Fruit fly (Drosophila melanogaster) whole organism, embryonic: ENCODE measurements around the gene CG4455.

ENCODE experiments used
- B-H2 ChIP-seq: fragments of 200-800 bp; sonication (Bioruptor generic); optimal IDR thresholded peaks from 2 replicates; lab custom pipeline; 2018; ENCODE audit warnings: missing biosample characterization, mild to moderate bottlenecking, missing genetic modification characterization
- CG10147 ChIP-seq: fragments of 200-800 bp; sonication (Bioruptor generic); optimal IDR thresholded peaks from 2 replicates; lab custom pipeline; 2019; ENCODE audit warnings: missing biosample characterization, mild to moderate bottlenecking, missing genetic modification characterization, moderate library complexity
- CG10274 ChIP-seq: fragments of 200-800 bp; sonication (Bioruptor generic); optimal IDR thresholded peaks from 3 replicates; lab custom pipeline; 2017; ENCODE audit warnings: missing biosample characterization, mild to moderate bottlenecking, missing genetic modification characterization
- CG10431 ChIP-seq: fragments of 200-800 bp; sonication (Bioruptor generic); optimal IDR thresholded peaks from 3 replicates; lab custom pipeline; 2018; ENCODE audit warnings: missing biosample characterization, mild to moderate bottlenecking, missing genetic modification characterization
- CG14860 ChIP-seq: fragments of 200-800 bp; sonication (Bioruptor generic); IDR thresholded peaks from 3 replicates; pipeline ENCODE4 v1.3.6; 2022; ENCODE audit warnings: missing biosample characterization, missing genetic modification characterization; ENCODE audit not compliant: partially characterized antibody
- CG15269 ChIP-seq: fragments of 200-800 bp; sonication (Bioruptor generic); optimal IDR thresholded peaks from 2 replicates; lab custom pipeline; 2018; ENCODE audit warnings: missing biosample characterization, mild to moderate bottlenecking, missing genetic modification characterization, moderate library complexity
- CG1529 ChIP-seq: fragments of 200-800 bp; sonication (Bioruptor generic); optimal IDR thresholded peaks from 3 replicates; lab custom pipeline; 2018; ENCODE audit warnings: missing biosample characterization, missing genetic modification characterization
- CG16779 ChIP-seq: fragments of 200-800 bp; sonication (Bioruptor generic); IDR thresholded peaks from 2 replicates; pipeline ENCODE4 v1.3.6; 2022; ENCODE audit warnings: missing biosample characterization, missing genetic modification characterization
- CG16863 ChIP-seq: fragments of 200-800 bp; sonication (Bioruptor generic); optimal IDR thresholded peaks from 3 replicates; lab custom pipeline; 2016; ENCODE audit warnings: missing biosample characterization, missing genetic modification characterization
- CG2199 ChIP-seq: fragments of 200-800 bp; sonication (Bioruptor generic); IDR thresholded peaks from 3 replicates; pipeline ENCODE4 v1.3.6; 2022; ENCODE audit warnings: missing biosample characterization, missing genetic modification characterization
- CG31441 ChIP-seq: fragments of 200-800 bp; sonication (Bioruptor generic); IDR thresholded peaks from 2 replicates; pipeline ENCODE4 v1.3.6; 2022; ENCODE audit warnings: missing biosample characterization, missing genetic modification characterization
- CG32767 ChIP-seq: fragments of 200-800 bp; sonication (Bioruptor generic); IDR thresholded peaks from 2 replicates; pipeline ENCODE4 v1.3.6; 2022; ENCODE audit warnings: missing biosample characterization, missing genetic modification characterization
- CG3281 ChIP-seq: fragments of 200-800 bp; sonication (Bioruptor generic); optimal IDR thresholded peaks from 3 replicates; lab custom pipeline; 2017; ENCODE audit warnings: missing biosample characterization, mild to moderate bottlenecking, missing genetic modification characterization
- CG4617 ChIP-seq: fragments of 200-800 bp; sonication (Bioruptor generic); optimal IDR thresholded peaks from 3 replicates; lab custom pipeline; 2016; ENCODE audit warnings: missing biosample characterization, missing genetic modification characterization, borderline replicate concordance
- CG4854 ChIP-seq: fragments of 200-800 bp; sonication (Bioruptor generic); optimal IDR thresholded peaks from 2 replicates; lab custom pipeline; 2016; ENCODE audit warnings: missing biosample characterization, missing genetic modification characterization, inconsistent platforms
- CG6791 ChIP-seq: fragments of 200-800 bp; sonication (Bioruptor generic); IDR thresholded peaks from 3 replicates; pipeline ENCODE4 v1.3.6; 2022; ENCODE audit warnings: missing biosample characterization, missing genetic modification characterization; ENCODE audit not compliant: partially characterized antibody
- CG9932 ChIP-seq: fragments of 200-800 bp; sonication (Bioruptor generic); IDR thresholded peaks from 2 replicates; pipeline ENCODE4 v1.3.6; 2022; ENCODE audit warnings: missing biosample characterization, missing genetic modification characterization
- CoRest ChIP-seq: fragments of 200-800 bp; sonication (Bioruptor generic); optimal IDR thresholded peaks from 3 replicates; lab custom pipeline; 2018; ENCODE audit warnings: missing biosample characterization, mild to moderate bottlenecking, missing genetic modification characterization, moderate library complexity
- D ChIP-seq, 2 experiments: fragments of 200-800 bp in 1 of 2; fragments of >200 bp in 1 of 2; sonication (Bioruptor generic) in 1 of 2; optimal IDR thresholded peaks; 2 replicates in 1 of 2; 3 replicates in 1 of 2; lab custom pipeline; 2017; ENCODE audit warnings: mild to moderate bottlenecking in 1 of 2, missing biosample characterization in 1 of 2, missing genetic modification characterization in 1 of 2, missing genetic modification reagents in 1 of 2
- Dek ChIP-seq: fragments of 200-800 bp; sonication (Bioruptor generic); optimal IDR thresholded peaks from 3 replicates; lab custom pipeline; 2019; ENCODE audit warnings: missing biosample characterization, mild to moderate bottlenecking, missing genetic modification characterization, moderate library complexity
- Eip74EF ChIP-seq, 2 experiments: fragments of 200-800 bp in 1 of 2; fragments of >200 bp in 1 of 2; sonication (Bioruptor generic) in 1 of 2; optimal IDR thresholded peaks; 2 replicates each; lab custom pipeline; 2017 to 2019; ENCODE audit warnings: missing biosample characterization in 2 of 2, missing genetic modification characterization in 2 of 2, mild to moderate bottlenecking in 1 of 2, moderate library complexity in 1 of 2
- HmgD ChIP-seq: fragments of 200-800 bp; sonication (Bioruptor generic); optimal IDR thresholded peaks from 3 replicates; lab custom pipeline; 2016; ENCODE audit warnings: missing biosample characterization, missing genetic modification characterization
- Kr ChIP-seq: fragments of 200-800 bp; sonication (Bioruptor generic); optimal IDR thresholded peaks from 2 replicates; lab custom pipeline; 2017; ENCODE audit warnings: missing biosample characterization, mild to moderate bottlenecking, missing genetic modification characterization
- NC2β ChIP-seq: fragments of 200-800 bp; sonication (Bioruptor generic); optimal IDR thresholded peaks from 2 replicates; lab custom pipeline; 2016; ENCODE audit warnings: missing biosample characterization, missing genetic modification characterization
- Nf-YC ChIP-seq: fragments of 200-800 bp; optimal IDR thresholded peaks from 3 replicates; lab custom pipeline; 2019; ENCODE audit warnings: missing biosample characterization, mild to moderate bottlenecking, missing genetic modification characterization, moderate library complexity
- NfI ChIP-seq: fragments of 200-800 bp; sonication (Bioruptor generic); optimal IDR thresholded peaks from 3 replicates; lab custom pipeline; 2018; ENCODE audit warnings: missing biosample characterization, mild to moderate bottlenecking, missing genetic modification characterization, moderate library complexity
- amos ChIP-seq: fragments of 200-800 bp; sonication (Bioruptor generic); IDR thresholded peaks from 2 replicates; pipeline ENCODE4 v1.3.6; 2022; ENCODE audit warnings: missing biosample characterization, missing genetic modification characterization; ENCODE audit not compliant: partially characterized antibody
- ap ChIP-seq: fragments of 200-800 bp; sonication (Bioruptor generic); IDR thresholded peaks from 2 replicates; pipeline ENCODE4 v1.3.6; 2022; ENCODE audit warnings: missing biosample characterization, missing genetic modification characterization
- ara ChIP-seq: fragments of 200-800 bp; sonication (Bioruptor generic); IDR thresholded peaks from 2 replicates; pipeline ENCODE4 v1.3.6; 2022; ENCODE audit warnings: missing biosample characterization, missing genetic modification characterization
- bsh ChIP-seq, 2 experiments: fragments of 200-800 bp; sonication (Bioruptor generic); optimal IDR thresholded peaks; 2 replicates each; lab custom pipeline; 2017 to 2018; ENCODE audit warnings: mild to moderate bottlenecking in 2 of 2, missing biosample characterization in 2 of 2, missing genetic modification characterization in 2 of 2, moderate library complexity in 1 of 2
- chif ChIP-seq, 2 experiments: fragments of 200-800 bp; sonication (Bioruptor generic); optimal IDR thresholded peaks; 3 replicates each; lab custom pipeline; 2016; ENCODE audit warnings: missing biosample characterization in 2 of 2, missing genetic modification characterization in 2 of 2
- cwo ChIP-seq: fragments of 200-800 bp; sonication (Bioruptor generic); optimal IDR thresholded peaks from 3 replicates; lab custom pipeline; 2017; ENCODE audit warnings: missing biosample characterization, missing genetic modification characterization, mild to moderate bottlenecking, moderate library complexity, missing genetic modification reagents
- dysf ChIP-seq: fragments of 200-800 bp; sonication (Bioruptor generic); IDR thresholded peaks from 3 replicates; pipeline ENCODE4 v1.3.6; 2022; ENCODE audit warnings: missing biosample characterization, missing genetic modification characterization
- fd102C ChIP-seq: fragments of 200-800 bp; sonication (Bioruptor generic); optimal IDR thresholded peaks from 2 replicates; lab custom pipeline; 2018; ENCODE audit warnings: missing biosample characterization, mild to moderate bottlenecking, missing genetic modification characterization, moderate library complexity
- gce ChIP-seq: fragments of 200-800 bp; sonication (Bioruptor generic); IDR thresholded peaks from 3 replicates; pipeline ENCODE4 v1.3.6; 2022; ENCODE audit warnings: missing biosample characterization, missing genetic modification characterization
- gcm ChIP-seq: fragments of 200-800 bp; sonication (Bioruptor generic); optimal IDR thresholded peaks from 2 replicates; lab custom pipeline; 2019; ENCODE audit warnings: missing biosample characterization, mild to moderate bottlenecking, missing genetic modification characterization, moderate library complexity
- gt ChIP-seq: fragments of 200-800 bp; sonication (Bioruptor generic); IDR thresholded peaks from 2 replicates; pipeline ENCODE4 v1.3.6; 2022; ENCODE audit warnings: missing biosample characterization, missing genetic modification characterization
- klu ChIP-seq: fragments of 200-800 bp; sonication (Bioruptor generic); IDR thresholded peaks from 2 replicates; pipeline ENCODE4 v1.3.6; 2022; ENCODE audit warnings: missing biosample characterization, missing genetic modification characterization
- luna ChIP-seq: fragments of 200-800 bp; sonication (Bioruptor generic); optimal IDR thresholded peaks from 2 replicates; lab custom pipeline; 2016; ENCODE audit warnings: missing biosample characterization, missing genetic modification characterization
- org-1 ChIP-seq: fragments of 200-800 bp; sonication (Bioruptor generic); optimal IDR thresholded peaks from 2 replicates; lab custom pipeline; 2017; ENCODE audit warnings: missing biosample characterization, missing genetic modification characterization
- pzg ChIP-seq: fragments of 200-800 bp; sonication (Bioruptor generic); optimal IDR thresholded peaks from 3 replicates; lab custom pipeline; 2018; ENCODE audit warnings: missing biosample characterization, mild to moderate bottlenecking, missing genetic modification characterization, moderate library complexity
- row ChIP-seq: fragments of 200-800 bp; sonication (Bioruptor generic); IDR thresholded peaks from 3 replicates; pipeline ENCODE4 v1.3.6; 2022; ENCODE audit warnings: missing biosample characterization, missing genetic modification characterization
- sima ChIP-seq: fragments of 200-800 bp; sonication (Bioruptor generic); optimal IDR thresholded peaks from 2 replicates; lab custom pipeline; 2016; ENCODE audit warnings: missing biosample characterization, missing genetic modification characterization
- slbo ChIP-seq: fragments of 200-800 bp; sonication (Bioruptor generic); IDR thresholded peaks from 2 replicates; pipeline ENCODE4 v1.3.6; 2022; ENCODE audit warnings: missing biosample characterization, missing genetic modification characterization
- so ChIP-seq: fragments of 200-800 bp; sonication (Bioruptor generic); IDR thresholded peaks from 3 replicates; pipeline ENCODE4 v1.3.6; 2022; ENCODE audit warnings: missing biosample characterization, missing genetic modification characterization
- unpg ChIP-seq: fragments of 200-800 bp; sonication (Bioruptor generic); optimal IDR thresholded peaks from 3 replicates; lab custom pipeline; 2018; ENCODE audit warnings: missing biosample characterization, mild to moderate bottlenecking, missing genetic modification characterization, moderate library complexity
- wek ChIP-seq: fragments of 200-800 bp; sonication (Bioruptor generic); optimal IDR thresholded peaks from 3 replicates; lab custom pipeline; 2018; ENCODE audit warnings: missing biosample characterization, mild to moderate bottlenecking, missing genetic modification characterization, moderate library complexity

The CG4455 gene

dm6 chr2L:16350742-16351568, 1.8 kb upstream of the CG4455 start (continued):
- TF ChIP-seq row (GFP tag; lab: Robert Waterston, UW) (peak; percentile 100), NC2β (GFP tag; lab: Kevin White, UChicago) (peak; percentile 98), unpg (peak; percentile 99), Dek (tag; lab: Kevin White, UChicago) (peak; percentile 99), CG2199 (peak; percentile 99), amos (no peak; the same call in 1 of the 2 replicates), D (optimal IDR thresholded peaks at IDR 0.05; lab: Kevin White, UChicago) (no peak), D (GFP tag; optimal IDR thresholded peaks at IDR 0.05; lab: Kevin White, UChicago) (peak; percentile 99), CG31441 (GFP tag; lab: Robert Waterston, UW) (peak; percentile 96), gce (GFP tag; lab: Robert Waterston, UW) (peak; percentile 99), CG6791 (GFP tag; lab: Robert Waterston, UW) (no peak), so (GFP tag; lab: Robert Waterston, UW) (peak; percentile 99), klu (GFP tag; lab: Robert Waterston, UW) (peak; percentile 98), Kr (GFP tag; lab: Kevin White, UChicago) (peak; percentile 80), Eip74EF (GFP tag; optimal IDR thresholded peaks at IDR 0.05; lab: Kevin White, UChicago) (peak in 1 of 2 experiments; percentile 99), sima (GFP tag; lab: Kevin White, UChicago) (peak; percentile 96), chif (GFP tag; optimal IDR thresholded peaks at IDR 0.05; lab: Kevin White, UChicago) (peak; percentile 100), pzg (peak; percentile 25), gt (GFP tag; lab: Robert Waterston, UW) (peak; percentile 93), CG15269 (tag; lab: Kevin White, UChicago) (peak; percentile 99), CG14860 (GFP tag; lab: Robert Waterston, UW) (0 out of 3 replicates have a peak, but pooled peaks have one; percentile 14), CoRest (peak; percentile 99), NfI (peak; percentile 99), CG10274 (GFP tag; lab: Kevin White, UChicago) (peak; percentile 95), B-H2 (GFP tag; lab: Kevin White, UChicago) (peak; percentile 98), CG32767 (GFP tag; lab: Robert Waterston, UW) (peak; percentile 99), CG3281 (peak; percentile 99), ap (GFP tag; lab: Robert Waterston, UW) (peak; percentile 99), CG9932 (GFP tag; lab: Robert Waterston, UW) (peak; percentile 99), CG16863 (GFP tag; lab: Kevin White, UChicago) (peak; percentile 98), bsh (GFP tag; optimal IDR thresholded peaks at IDR 0.05; lab: Kevin White, UChicago) (peak; percentile 97 to 99), CG1529 (GFP tag; lab: Kevin White, UChicago) (peak; percentile 99), ara (GFP tag; lab: Robert Waterston, UW) (peak; percentile 99), slbo (GFP tag; lab: Robert Waterston, UW) (peak; percentile 99), CG16779 (GFP tag; lab: Robert Waterston, UW) (peak; percentile 98), Nf-YC (tag; lab: Kevin White, UChicago) (peak; percentile 92), CG4854 (GFP tag; lab: Kevin White, UChicago) (peak; percentile 98), org-1 (GFP tag; lab: Kevin White, UChicago) (peak; percentile 99), fd102C (peak; percentile 92), luna (GFP tag; lab: Kevin White, UChicago) (peak; percentile 90), CG4617 (GFP tag; lab: Kevin White, UChicago) (peak; percentile 98), HmgD (GFP tag; lab: Kevin White, UChicago) (peak; percentile 91), CG10431 (GFP tag; lab: Kevin White, UChicago) (peak; percentile 96), wek (GFP tag; lab: Kevin White, UChicago) (peak; percentile 96), CG10147 (GFP tag; lab: Kevin White, UChicago) (peak; percentile 99), cwo (GFP tag; lab: Kevin White, UChicago) (peak; percentile 98), gcm (GFP tag; lab: Kevin White, UChicago) (peak; percentile 99), dysf (GFP tag; lab: Robert Waterston, UW) (peak; percentile 99)
